Fruit fly (Drosophila melanogaster): ENCODE results near the gene ttm2.

ttm2 gene

DNA sequence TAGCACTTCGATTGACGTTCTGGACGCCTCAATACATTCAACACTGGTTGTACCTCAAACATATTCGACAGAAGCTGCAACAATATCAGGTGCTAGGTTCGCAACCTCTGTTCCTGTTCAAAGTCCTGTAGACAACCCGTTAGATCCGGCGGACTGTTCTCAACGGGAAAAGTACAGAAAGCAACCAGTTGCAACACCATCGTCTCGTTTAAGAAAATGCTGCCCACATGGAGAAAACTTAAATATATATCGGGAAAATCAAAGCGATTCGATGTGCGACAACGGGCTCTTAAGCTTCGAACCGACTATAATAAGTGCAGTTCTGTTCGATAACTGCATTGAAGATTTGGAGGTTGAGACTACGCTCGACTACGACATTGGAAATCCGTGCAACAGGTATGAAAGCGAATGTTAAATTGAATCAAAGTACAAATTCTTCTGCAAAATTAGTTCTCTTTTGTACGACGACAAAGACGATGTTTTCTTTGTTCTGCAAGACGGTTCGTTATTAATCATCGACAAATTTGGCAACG lies 26.7 kb upstream of the ttm2 start:
- no peak for TF ChIP-seq Hnf4 (GFP tag; optimal IDR thresholded peaks at IDR 0.05)
- no peak for TF ChIP-seq jim (GFP tag; optimal IDR thresholded peaks at IDR 0.05)
- no peak for TF ChIP-seq N (GFP tag; optimal IDR thresholded peaks at IDR 0.05)
- TF ChIP-seq Rel (GFP tag; optimal IDR thresholded peaks at IDR 0.05) = no peak
- TF ChIP-seq Rel (tag; optimal IDR thresholded peaks at IDR 0.05) = no peak
- TF ChIP-seq h (GFP tag; optimal IDR thresholded peaks at IDR 0.05) = no peak
- no peak for TF ChIP-seq Hr78 (GFP tag; optimal IDR thresholded peaks at IDR 0.05)
- TF ChIP-seq CG32264 (GFP tag; optimal IDR thresholded peaks at IDR 0.05) = no peak
- TF ChIP-seq dl (GFP tag; optimal IDR thresholded peaks at IDR 0.05; ENCODE audit: insufficient read depth in 1 of 2, partially characterized antibody in 2 of 2) = no peak
- no peak for TF ChIP-seq rgr (GFP tag; optimal IDR thresholded peaks at IDR 0.05)
- no peak for TF ChIP-seq psq (GFP tag; optimal IDR thresholded peaks at IDR 0.05)

DNA sequence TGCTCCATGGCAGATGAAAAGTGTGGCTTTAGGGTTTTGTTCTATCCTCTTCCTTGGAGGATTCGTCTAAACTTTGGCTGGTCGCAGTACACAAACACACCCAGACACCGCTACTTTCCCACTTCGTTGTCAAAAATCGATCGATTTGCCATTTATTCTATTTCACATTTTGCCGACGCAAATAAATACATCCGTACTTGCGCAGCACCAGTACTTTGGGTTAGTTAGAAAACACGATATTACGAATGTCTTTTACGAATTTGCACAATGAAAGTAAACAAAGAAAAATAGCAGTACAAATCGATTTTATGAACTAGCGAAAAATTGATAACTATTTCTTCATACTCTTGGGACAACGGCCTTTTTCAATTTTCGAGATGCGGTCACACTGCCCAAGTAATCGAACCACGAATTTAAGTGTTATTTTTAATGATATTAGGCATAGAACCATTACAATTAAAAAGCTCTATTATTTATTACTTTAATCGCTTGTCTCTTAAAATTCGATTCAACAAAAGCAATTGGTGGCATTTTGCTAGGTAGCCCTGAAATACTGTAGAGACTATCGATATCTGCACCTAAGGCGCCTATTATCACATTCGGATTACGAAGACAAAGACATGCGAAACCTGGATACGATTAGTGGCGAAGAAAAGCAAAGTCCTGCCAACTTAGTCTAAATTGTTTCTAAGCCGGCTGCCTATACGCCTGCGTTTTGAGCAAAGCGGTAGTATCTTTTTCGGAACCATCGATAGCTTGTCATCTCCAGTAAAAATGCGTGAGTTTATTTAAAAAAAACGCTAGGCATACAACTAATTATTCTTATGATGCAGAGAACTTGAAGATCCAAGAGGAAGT lies 17.1 kb upstream of the ttm2 start, which contains the start of the genes DIP2 and wac:
Gene DIP2, minus strand, starts transcription at position 337 of the 858 bp plus-strand sequence.
Gene wac, plus strand, starts transcription at position 559 of the 858 bp plus-strand sequence.
- TF ChIP-seq Hnf4 (GFP tag; optimal IDR thresholded peaks at IDR 0.05) (peak; percentile 90), dsf (GFP tag; optimal IDR thresholded peaks at IDR 0.05; ENCODE audit: borderline replicate concordance) (peak; percentile 65), OdsH (GFP tag; optimal IDR thresholded peaks at IDR 0.05) (peak; percentile 58), Dfd (GFP tag; optimal IDR thresholded peaks at IDR 0.05) (no peak), sv (GFP tag; optimal IDR thresholded peaks at IDR 0.05) (peak; percentile 74), jim (GFP tag; optimal IDR thresholded peaks at IDR 0.05) (peak; percentile 71), CrebA (GFP tag; optimal IDR thresholded peaks at IDR 0.05; ENCODE audit: borderline replicate concordance) (no peak), rgr (GFP tag; optimal IDR thresholded peaks at IDR 0.05) (peak; percentile 81), psq (GFP tag; optimal IDR thresholded peaks at IDR 0.05) (peak; percentile 71), GATAd (GFP tag; optimal IDR thresholded peaks at IDR 0.05) (no peak), Myc (optimal IDR thresholded peaks at IDR 0.05) (no peak), foxo (GFP tag; optimal IDR thresholded peaks at IDR 0.05) (peak in 1 of 2 experiments; percentile 88), br (GFP tag; optimal IDR thresholded peaks at IDR 0.05) (peak; percentile 79), h (GFP tag; optimal IDR thresholded peaks at IDR 0.05) (no peak), brk (GFP tag; optimal IDR thresholded peaks at IDR 0.05) (peak; percentile 87), Dif (GFP tag; optimal IDR thresholded peaks at IDR 0.05; ENCODE audit: partially characterized antibody) (no peak), pan (optimal IDR thresholded peaks at IDR 0.05) (no peak), CG32264 (GFP tag; optimal IDR thresholded peaks at IDR 0.05) (peak; percentile 32), sage (GFP tag; optimal IDR thresholded peaks at IDR 0.05) (no peak), CG9705 (GFP tag; optimal IDR thresholded peaks at IDR 0.05) (peak; percentile 11), ey (GFP tag; optimal IDR thresholded peaks at IDR 0.05) (peak; percentile 84), Jra (GFP tag; optimal IDR thresholded peaks at IDR 0.05) (peak; percentile 85), Hr83 (GFP tag; optimal IDR thresholded peaks at IDR 0.05; ENCODE audit: poor library complexity, severe bottlenecking) (peak; percentile 97), N (GFP tag; optimal IDR thresholded peaks at IDR 0.05) (no peak), dmrt93B (GFP tag; optimal IDR thresholded peaks at IDR 0.05) (no peak), tai (GFP tag; optimal IDR thresholded peaks at IDR 0.05) (peak; percentile 95)

DNA sequence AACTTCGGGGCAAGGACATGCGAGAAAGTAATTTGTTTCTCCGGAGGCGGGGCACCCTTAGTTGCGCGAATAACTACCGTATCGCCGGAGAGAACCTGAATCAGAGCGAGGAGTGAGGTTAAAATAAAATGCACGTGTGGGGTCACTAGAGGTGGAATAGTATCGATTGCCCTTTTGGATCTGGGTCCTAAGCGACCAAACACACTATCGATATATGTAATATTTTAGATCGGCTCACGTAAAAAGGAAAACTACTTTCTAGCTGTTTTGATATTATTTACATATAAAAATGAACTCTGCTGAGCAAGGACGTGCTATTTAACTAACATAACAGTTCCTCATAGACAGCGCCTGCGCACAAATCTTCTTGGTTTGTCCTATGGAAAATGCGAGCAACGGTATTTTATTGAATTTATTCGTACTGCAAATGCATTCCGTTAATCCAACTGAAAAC lies 12.2 kb upstream of the ttm2 start:
- TF ChIP-seq CrebA (GFP tag; optimal IDR thresholded peaks at IDR 0.05; ENCODE audit: borderline replicate concordance) (no peak), foxo (GFP tag; optimal IDR thresholded peaks at IDR 0.05) (no peak), psq (GFP tag; optimal IDR thresholded peaks at IDR 0.05) (peak; percentile 20), Myc (optimal IDR thresholded peaks at IDR 0.05) (peak; percentile 42), Abd-B (GFP tag; optimal IDR thresholded peaks at IDR 0.05) (no peak), Hnf4 (GFP tag; optimal IDR thresholded peaks at IDR 0.05) (peak; percentile 25)

All from whole organism, wandering third instar larva.